Worm (Caenorhabditis elegans) whole organism, early embryonic: ENCODE results near the gene fipr-1.

Experiments
- aly-1 ChIP-seq: sonication (generic microtip); optimal IDR thresholded peaks from 2 replicates; lab custom pipeline; 2016; ENCODE audit warnings: missing genetic modification characterization, missing compliant biosample characterization
- ama-1 ChIP-seq: fragments of 150-350 bp; optimal IDR thresholded peaks from 2 replicates; lab custom pipeline; 2014
- ceh-36 ChIP-seq: sonication (generic microtip); optimal IDR thresholded peaks from 2 replicates; lab custom pipeline; 2016; ENCODE audit warnings: missing genetic modification characterization, inconsistent platforms, missing compliant biosample characterization
- scrt-1 ChIP-seq: fragments of 200-800 bp; sonication (Bioruptor generic); IDR thresholded peaks from 2 replicates; pipeline ENCODE4 v1.3.6; 2022; ENCODE audit warnings: missing genetic modification characterization, missing compliant biosample characterization
- sea-1 ChIP-seq: fragments of 200-800 bp; sonication (Bioruptor generic); conservative IDR thresholded peaks from 2 replicates; pipeline ENCODE4 v1.3.6; 2022; ENCODE audit warnings: missing genetic modification characterization, missing compliant biosample characterization
- tbx-37 ChIP-seq: fragments of 200-800 bp; sonication (Bioruptor generic); conservative IDR thresholded peaks from 2 replicates; pipeline ENCODE4 v1.3.6; 2022; ENCODE audit warnings: missing genetic modification reagents, missing genetic modification characterization, missing compliant biosample characterization
- tra-4 ChIP-seq: sonication (generic microtip); optimal IDR thresholded peaks from 2 replicates; lab custom pipeline; 2017; ENCODE audit warnings: missing genetic modification characterization, missing compliant biosample characterization

- TF ChIP-seq ceh-36 (no peak), sea-1 (GFP tag; lab: Robert Waterston, UW) (no peak), ama-1 (lab: Kevin White, UChicago) (no peak), tra-4 (tag; lab: Kevin White, UChicago) (no peak), tbx-37 (no peak), scrt-1 (GFP tag; lab: Robert Waterston, UW) (no peak), aly-1 (no peak)
Observed at ce11 chrV:12365104-12365503, 3.6 kb upstream of the fipr-1 start, which contains the start of gene fipr-2.
